Worm (Caenorhabditis elegans): ENCODE results near the gene str-227.

Gene str-227

ce11 chrV:3548798-3549197 lies 30.8 kb downstream of the str-227 start, which contains the start of gene srw-130:
Gene srw-130, minus strand, starts transcription at chrV:3548898.
- TF ChIP-seq lsy-12 (tag; optimal IDR thresholded peaks at IDR 0.05): no peak
- no peak for TF ChIP-seq elt-3 (tag; optimal IDR thresholded peaks at IDR 0.05)
- TF ChIP-seq unc-62 (GFP tag; optimal IDR thresholded peaks at IDR 0.05): no peak
- no peak for TF ChIP-seq hmg-11 (tag; optimal IDR thresholded peaks at IDR 0.05)

ce11 chrV:3549553-3549952 lies 31.6 kb downstream of the str-227 start, which contains the start of gene sri-21:
Gene sri-21, plus strand, starts transcription at chrV:3549853.
- no peak for TF ChIP-seq lin-15B (tag; optimal IDR thresholded peaks at IDR 0.05)
- TF ChIP-seq nhr-76 (tag; optimal IDR thresholded peaks at IDR 0.05): no peak
- no peak for TF ChIP-seq lsy-12 (tag; optimal IDR thresholded peaks at IDR 0.05)
- TF ChIP-seq jun-1 (tag; optimal IDR thresholded peaks at IDR 0.05): no peak
- no peak for TF ChIP-seq eor-1 (tag; optimal IDR thresholded peaks at IDR 0.05)
- TF ChIP-seq nhr-43 (tag; optimal IDR thresholded peaks at IDR 0.05; ENCODE audit: poor library complexity, severe bottlenecking): no peak
- no peak for TF ChIP-seq ceh-28 (tag; optimal IDR thresholded peaks at IDR 0.05)
- no peak for TF ChIP-seq tbx-2 (tag; optimal IDR thresholded peaks at IDR 0.05)

- TF ChIP-seq nfya-1 (tag; optimal IDR thresholded peaks at IDR 0.05; ENCODE audit: insufficient read depth): no peak
- TF ChIP-seq ceh-9 (tag; optimal IDR thresholded peaks at IDR 0.05): no peak
- no peak for TF ChIP-seq nhr-23 (tag; optimal IDR thresholded peaks at IDR 0.05)
- no peak for TF ChIP-seq pqm-1 (tag; optimal IDR thresholded peaks at IDR 0.05)
- no peak for TF ChIP-seq egl-27 (tag; optimal IDR thresholded peaks at IDR 0.05)
Observed at ce11 chrV:3551765-3552164, 33.8 kb downstream of the str-227 start, which contains the start of gene grl-28. Gene grl-28, minus strand, starts transcription at chrV:3551865.

DNA sequence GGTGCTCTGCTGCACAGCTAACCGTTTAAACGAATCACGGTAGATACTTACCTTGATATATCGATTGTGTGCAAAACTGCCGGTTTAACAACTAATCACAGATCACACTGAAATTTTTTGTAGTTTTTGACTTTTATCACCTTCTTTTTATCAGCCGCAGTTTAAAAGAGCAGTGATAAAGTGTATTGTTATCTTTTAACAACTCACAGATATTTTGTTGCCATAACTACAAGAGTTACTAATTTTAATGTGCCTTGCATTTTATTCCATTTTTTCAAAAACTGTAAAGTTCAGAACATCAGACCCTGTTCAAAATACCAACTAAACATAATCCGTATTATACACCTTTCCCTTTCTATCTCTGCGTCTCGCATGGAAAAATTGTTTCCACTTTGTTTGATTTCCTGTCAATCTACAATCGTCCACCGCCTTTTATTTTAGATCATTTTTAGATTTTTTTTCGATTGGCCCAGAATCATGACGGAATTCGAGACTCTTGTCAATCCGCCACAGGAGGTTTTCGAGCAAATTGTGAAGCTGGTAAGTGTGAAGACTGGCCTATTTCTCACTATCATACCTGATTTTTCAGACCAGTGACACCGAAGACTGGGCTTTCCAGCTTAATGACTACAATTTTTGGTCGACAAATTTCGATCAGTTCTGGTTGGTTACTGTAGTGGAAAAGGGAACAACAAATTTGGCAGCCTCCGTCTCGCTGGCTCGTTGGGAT lies 34.9 kb downstream of the str-227 start, which contains the start of gene T24A6.20:
T24A6.20 (plus strand) TSS at position 395 of the 730 bp plus-strand sequence.
- peak; percentile 78 for TF ChIP-seq elt-2 (tag; optimal IDR thresholded peaks at IDR 0.05)
- TF ChIP-seq nhr-67 (tag; optimal IDR thresholded peaks at IDR 0.05): no peak
- TF ChIP-seq pqm-1 (tag; optimal IDR thresholded peaks at IDR 0.05): peak; percentile 17
- no peak for TF ChIP-seq nfya-1 (tag; optimal IDR thresholded peaks at IDR 0.05; ENCODE audit: insufficient read depth)

DNA sequence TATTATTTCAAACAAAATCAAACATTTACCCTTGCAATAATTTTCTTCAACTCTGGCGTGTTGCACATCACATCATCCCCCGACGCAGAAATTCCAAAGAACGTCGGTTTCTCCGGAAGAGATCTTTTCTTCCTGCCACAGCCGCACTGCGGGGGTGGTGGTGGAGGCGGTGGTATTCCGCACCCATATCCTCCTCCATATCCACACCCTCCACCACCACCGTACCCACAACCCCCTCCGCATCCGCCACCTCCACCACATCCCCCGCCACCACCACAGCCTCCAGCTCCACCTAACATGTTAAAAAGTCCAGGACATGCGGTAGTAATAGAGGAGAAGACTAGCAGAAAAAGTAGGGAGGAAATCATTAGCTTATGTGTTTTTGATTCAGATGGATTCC lies 36.9 kb downstream of the str-227 start, which contains the start of gene grl-29:
grl-29 (minus strand) TSS at position 368 of the 400 bp plus-strand sequence.
- TF ChIP-seq aly-2 (tag; optimal IDR thresholded peaks at IDR 0.05) (no peak), ceh-16 (tag; optimal IDR thresholded peaks at IDR 0.05) (no peak), snpc-4 (tag; optimal IDR thresholded peaks at IDR 0.05) (no peak), fkh-10 (GFP tag; optimal IDR thresholded peaks at IDR 0.05) (no peak)

DNA sequence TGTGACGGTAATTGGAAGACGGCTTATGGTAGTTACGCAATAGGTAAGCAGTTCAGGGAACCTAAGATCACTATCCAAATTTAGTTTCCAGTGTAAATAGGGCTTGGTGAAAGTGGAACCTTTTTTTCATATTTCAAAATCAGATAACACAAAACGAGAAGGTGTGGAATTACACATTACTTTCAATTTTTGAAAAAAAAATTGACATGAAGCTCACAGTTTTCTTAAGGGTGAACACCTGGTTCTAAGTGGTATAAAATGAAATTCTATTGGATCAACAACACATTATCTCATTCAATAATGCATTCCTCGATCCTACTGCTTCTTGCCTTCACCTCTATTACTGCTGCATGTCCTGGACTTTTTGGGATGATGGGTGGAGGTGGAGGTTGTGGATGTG lies 38.0 kb downstream of the str-227 start, which contains the start of gene grl-30:
grl-30 (plus strand) TSS at position 301 of the 400 bp plus-strand sequence.
- TF ChIP-seq skn-1 (tag; optimal IDR thresholded peaks at IDR 0.05): no peak
- TF ChIP-seq nhr-237 (tag; optimal IDR thresholded peaks at IDR 0.05): no peak
- no peak for TF ChIP-seq elt-3 (tag; optimal IDR thresholded peaks at IDR 0.05)
- no peak for TF ChIP-seq daf-12 (tag; optimal IDR thresholded peaks at IDR 0.05)

DNA sequence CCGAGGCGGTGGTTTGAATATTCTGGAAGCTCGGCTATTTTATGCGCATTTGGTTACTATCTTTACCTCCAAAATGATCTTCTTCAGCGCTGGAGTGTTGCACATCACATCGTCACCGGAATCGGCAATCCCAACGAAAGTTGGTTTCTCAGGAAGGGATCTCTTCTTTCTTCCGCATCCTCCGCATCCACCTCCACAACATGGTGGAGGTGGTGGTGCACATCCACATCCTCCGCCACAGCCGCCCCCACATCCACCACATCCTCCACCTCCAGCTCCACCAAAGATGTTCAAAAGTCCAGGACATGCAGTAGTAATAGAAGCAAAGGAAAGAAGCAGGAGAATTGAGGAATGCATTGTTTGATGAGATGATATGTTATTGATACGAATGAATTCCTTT lies 39.4 kb downstream of the str-227 start, which contains the start of gene grl-31:
grl-31 (minus strand) TSS at position 357 of the 400 bp plus-strand sequence.
- TF ChIP-seq ztf-11 (tag; optimal IDR thresholded peaks at IDR 0.05): no peak
- no peak for TF ChIP-seq nfya-1 (tag; optimal IDR thresholded peaks at IDR 0.05; ENCODE audit: insufficient read depth)
- no peak for TF ChIP-seq fkh-10 (GFP tag; optimal IDR thresholded peaks at IDR 0.05)
- no peak for TF ChIP-seq pqm-1 (tag; optimal IDR thresholded peaks at IDR 0.05)
- no peak for TF ChIP-seq ztf-4 (tag; optimal IDR thresholded peaks at IDR 0.05)
- TF ChIP-seq elt-2 (tag; optimal IDR thresholded peaks at IDR 0.05): no peak
- no peak for TF ChIP-seq unc-62 (GFP tag; optimal IDR thresholded peaks at IDR 0.05)

All from whole organism, L3 larva.